Worm (Caenorhabditis elegans) whole organism, late embryonic: Measurements from ENCODE around the gene srg-50.
A peak's percentile ranks its signal among the peaks of the same experiment; 100 is the strongest.

Source experiments
- C08G9.2 ChIP-seq: sonication (generic microtip); optimal IDR thresholded peaks from 2 replicates; lab custom pipeline; 2016; ENCODE audit warnings: mild to moderate bottlenecking, missing genetic modification characterization, moderate library complexity, missing compliant biosample characterization
- C38D4.7 ChIP-seq: fragments of 200-800 bp; sonication (Bioruptor generic); optimal IDR thresholded peaks from 2 replicates; lab custom pipeline; 2018; ENCODE audit warnings: mild to moderate bottlenecking, missing genetic modification characterization, moderate library complexity, missing compliant biosample characterization
- F13H6.1 ChIP-seq: sonication (generic microtip); optimal IDR thresholded peaks from 2 replicates; lab custom pipeline; 2016; ENCODE audit warnings: missing genetic modification characterization, missing compliant biosample characterization
- K02D7.2 ChIP-seq: sonication (generic microtip); optimal IDR thresholded peaks from 2 replicates; lab custom pipeline; 2017; ENCODE audit warnings: mild to moderate bottlenecking, missing genetic modification characterization, missing compliant biosample characterization
- K09A11.1 ChIP-seq: sonication (generic microtip); optimal IDR thresholded peaks from 2 replicates; lab custom pipeline; 2017; ENCODE audit warnings: antibody characterized with exemption, mild to moderate bottlenecking, missing genetic modification characterization, missing compliant biosample characterization; ENCODE audit not compliant: insufficient read depth
- T23F11.4 ChIP-seq: fragments of 200-800 bp; sonication (Bioruptor generic); optimal IDR thresholded peaks from 2 replicates; lab custom pipeline; 2018; ENCODE audit warnings: mild to moderate bottlenecking, missing genetic modification characterization, missing compliant biosample characterization
- ama-1 ChIP-seq: fragments of 150-350 bp; optimal IDR thresholded peaks from 2 replicates; lab custom pipeline; 2014
- ceh-14 ChIP-seq: sonication (generic microtip); optimal IDR thresholded peaks from 2 replicates; lab custom pipeline; 2016; ENCODE audit warnings: missing genotype, missing genetic modification characterization, missing compliant biosample characterization
- ceh-18 ChIP-seq: sonication (generic microtip); optimal IDR thresholded peaks from 2 replicates; lab custom pipeline; 2016; ENCODE audit warnings: missing genetic modification characterization, missing compliant biosample characterization
- ceh-22 ChIP-seq: sonication (generic microtip); optimal IDR thresholded peaks from 2 replicates; lab custom pipeline; 2017; ENCODE audit warnings: missing biosample characterization, missing genetic modification characterization
- ceh-30 ChIP-seq: fragments of 150-350 bp; optimal IDR thresholded peaks from 2 replicates; lab custom pipeline; 2014; ENCODE audit warnings: missing biosample characterization, missing genetic modification characterization
- ceh-34 ChIP-seq: sonication (generic microtip); optimal IDR thresholded peaks from 2 replicates; lab custom pipeline; 2016; ENCODE audit warnings: mild to moderate bottlenecking, missing genetic modification characterization, missing compliant biosample characterization
- che-1 ChIP-seq: sonication (generic microtip); optimal IDR thresholded peaks from 2 replicates; lab custom pipeline; 2016; ENCODE audit warnings: mild to moderate bottlenecking, missing genetic modification characterization, missing compliant biosample characterization
- dmd-4 ChIP-seq: sonication (generic microtip); optimal IDR thresholded peaks from 2 replicates; lab custom pipeline; 2016; ENCODE audit warnings: borderline replicate concordance, missing genetic modification characterization, missing compliant biosample characterization
- dve-1 ChIP-seq: sonication (generic microtip); optimal IDR thresholded peaks from 2 replicates; lab custom pipeline; 2017; ENCODE audit warnings: antibody characterized with exemption, mild to moderate bottlenecking, missing genetic modification characterization, missing compliant biosample characterization
- elt-2 ChIP-seq: sonication (generic microtip); optimal IDR thresholded peaks from 2 replicates; lab custom pipeline; 2016; ENCODE audit warnings: missing genetic modification reagents, missing genetic modification characterization, missing compliant biosample characterization
- ets-4 ChIP-seq: sonication (generic microtip); optimal IDR thresholded peaks from 2 replicates; lab custom pipeline; 2016; ENCODE audit warnings: missing genetic modification characterization, missing compliant biosample characterization
- fax-1 ChIP-seq: sonication (generic microtip); optimal IDR thresholded peaks from 2 replicates; lab custom pipeline; 2016; ENCODE audit warnings: missing genotype, missing genetic modification characterization, missing compliant biosample characterization
- fkh-10 ChIP-seq: fragments of 150-350 bp; optimal IDR thresholded peaks from 2 replicates; lab custom pipeline; 2014; ENCODE audit warnings: missing biosample characterization, missing genetic modification reagents, missing genetic modification characterization
- fkh-6 ChIP-seq: sonication (generic microtip); optimal IDR thresholded peaks from 2 replicates; lab custom pipeline; 2016; ENCODE audit warnings: missing genetic modification characterization, missing compliant biosample characterization
- gmeb-2 ChIP-seq: sonication (generic microtip); optimal IDR thresholded peaks from 2 replicates; lab custom pipeline; 2016; ENCODE audit warnings: missing genetic modification characterization, inconsistent platforms, missing compliant biosample characterization
- hlh-6 ChIP-seq: sonication (generic microtip); optimal IDR thresholded peaks from 2 replicates; lab custom pipeline; 2016; ENCODE audit warnings: missing genotype, missing genetic modification characterization, missing compliant biosample characterization
- hlh-8 ChIP-seq: sonication (generic microtip); optimal IDR thresholded peaks from 2 replicates; lab custom pipeline; 2016; ENCODE audit warnings: missing genotype, missing genetic modification characterization, missing compliant biosample characterization
- lim-6 ChIP-seq: sonication (generic microtip); optimal IDR thresholded peaks from 2 replicates; lab custom pipeline; 2016; ENCODE audit warnings: missing genetic modification characterization, missing compliant biosample characterization
- madf-2 ChIP-seq: sonication (generic microtip); optimal IDR thresholded peaks from 2 replicates; lab custom pipeline; 2017; ENCODE audit warnings: missing genetic modification characterization, missing compliant biosample characterization
- mec-3 ChIP-seq: sonication (generic microtip); optimal IDR thresholded peaks from 2 replicates; lab custom pipeline; 2016; ENCODE audit warnings: borderline replicate concordance, missing genetic modification characterization, missing compliant biosample characterization
- nfya-1 ChIP-seq: sonication (generic microtip); optimal IDR thresholded peaks from 2 replicates; lab custom pipeline; 2017; ENCODE audit warnings: missing genetic modification characterization, mild to moderate bottlenecking, missing compliant biosample characterization, antibody characterized with exemption, moderate library complexity
- nhr-11 ChIP-seq: fragments of 150-350 bp; optimal IDR thresholded peaks from 2 replicates; lab custom pipeline; 2014; ENCODE audit warnings: missing biosample characterization, missing genetic modification characterization
- odd-2 ChIP-seq: sonication (generic microtip); optimal IDR thresholded peaks from 2 replicates; lab custom pipeline; 2017; ENCODE audit warnings: antibody characterized with exemption, mild to moderate bottlenecking, missing genetic modification characterization, missing compliant biosample characterization
- pax-1 ChIP-seq: fragments of 150-350 bp; optimal IDR thresholded peaks from 2 replicates; lab custom pipeline; 2014; ENCODE audit warnings: missing biosample characterization, missing genetic modification characterization
- pqm-1 ChIP-seq: sonication (generic microtip); optimal IDR thresholded peaks from 2 replicates; lab custom pipeline; 2016; ENCODE audit warnings: missing genetic modification characterization, missing compliant biosample characterization
- ref-2 ChIP-seq: sonication (generic microtip); optimal IDR thresholded peaks from 2 replicates; lab custom pipeline; 2016; ENCODE audit warnings: missing genetic modification characterization, missing compliant biosample characterization
- rnt-1 ChIP-seq: sonication (generic microtip); optimal IDR thresholded peaks from 2 replicates; lab custom pipeline; 2016; ENCODE audit warnings: missing genetic modification characterization, missing compliant biosample characterization
- sdc-2 ChIP-seq: sonication (generic microtip); optimal IDR thresholded peaks from 2 replicates; lab custom pipeline; 2016; ENCODE audit warnings: missing genotype, missing genetic modification characterization, missing compliant biosample characterization
- sox-4 ChIP-seq: sonication (generic microtip); optimal IDR thresholded peaks from 2 replicates; lab custom pipeline; 2017; ENCODE audit warnings: mild to moderate bottlenecking, missing genetic modification characterization, inconsistent platforms, missing compliant biosample characterization
- syd-9 ChIP-seq: sonication (generic microtip); optimal IDR thresholded peaks from 2 replicates; lab custom pipeline; 2016; ENCODE audit warnings: mild to moderate bottlenecking, missing genetic modification characterization, moderate library complexity, missing compliant biosample characterization
- tbx-2 ChIP-seq: sonication (generic microtip); optimal IDR thresholded peaks from 2 replicates; lab custom pipeline; 2016; ENCODE audit warnings: missing genetic modification characterization, missing compliant biosample characterization
- tbx-7 ChIP-seq: sonication (generic microtip); optimal IDR thresholded peaks from 2 replicates; lab custom pipeline; 2016; ENCODE audit warnings: missing genotype, missing genetic modification characterization, missing compliant biosample characterization
- unc-3 ChIP-seq, 2 experiments: fragments of 200-800 bp in 1 of 2; sonication (Bioruptor generic) in 1 of 2; sonication (generic microtip) in 1 of 2; conservative IDR thresholded peaks in 1 of 2; optimal IDR thresholded peaks in 1 of 2; 2 replicates each; pipeline versions ENCODE4 v1.3.6 to Lab custom; 2016 to 2022; ENCODE audit warnings: missing compliant biosample characterization in 2 of 2, missing genetic modification characterization in 2 of 2, missing genetic modification reagents in 1 of 2
- unc-42 ChIP-seq: sonication (generic microtip); optimal IDR thresholded peaks from 2 replicates; lab custom pipeline; 2016; ENCODE audit warnings: missing genotype, missing genetic modification characterization, missing compliant biosample characterization
- unc-55 ChIP-seq: sonication (generic microtip); optimal IDR thresholded peaks from 2 replicates; lab custom pipeline; 2017; ENCODE audit warnings: missing biosample characterization, missing genetic modification reagents, missing genetic modification characterization
- unc-86 ChIP-seq: sonication (generic microtip); optimal IDR thresholded peaks from 2 replicates; lab custom pipeline; 2016; ENCODE audit warnings: missing genetic modification characterization, missing compliant biosample characterization
- zip-5 ChIP-seq: sonication (generic microtip); optimal IDR thresholded peaks from 2 replicates; lab custom pipeline; 2016; ENCODE audit warnings: missing genetic modification characterization, missing compliant biosample characterization
- ztf-16 ChIP-seq: sonication (generic microtip); optimal IDR thresholded peaks from 2 replicates; lab custom pipeline; 2017; ENCODE audit warnings: missing genetic modification characterization, missing compliant biosample characterization

Gene srg-50

ce11 chrIV:7107893-7108292, 32.9 kb upstream of the srg-50 start, which contains the start of gene ZC477.2:
Gene ZC477.2, plus strand, starts transcription at chrIV:7108193.
- TF ChIP-seq F13H6.1 (tag; lab: Kevin White, UChicago) (no peak), C08G9.2 (tag; lab: Kevin White, UChicago) (no peak), tbx-2 (tag; lab: Kevin White, UChicago) (no peak), hlh-6 (tag; lab: Kevin White, UChicago) (no peak), ztf-16 (tag; lab: Kevin White, UChicago) (no peak), dve-1 (no peak), ama-1 (lab: Kevin White, UChicago) (no peak), odd-2 (tag; lab: Kevin White, UChicago) (no peak), unc-42 (no peak), C38D4.7 (GFP tag; lab: Kevin White, UChicago) (no peak), ref-2 (tag; lab: Kevin White, UChicago) (no peak), fax-1 (tag; lab: Kevin White, UChicago) (no peak), che-1 (tag; lab: Kevin White, UChicago) (no peak)

ce11 chrIV:7103211-7103679, 28.3 kb upstream of the srg-50 start, which contains the start of the genes rde-8 and ZC477.3:
Gene rde-8, minus strand, starts transcription at chrIV:7103261.
Gene ZC477.3, plus strand, starts transcription at chrIV:7103492.
- no peak for TF ChIP-seq gmeb-2 (tag; lab: Kevin White, UChicago)
- TF ChIP-seq nfya-1 (tag; lab: Kevin White, UChicago) = peak; percentile 37
- TF ChIP-seq unc-42 = peak; percentile 16

- TF ChIP-seq tbx-7 (tag; lab: Kevin White, UChicago) = no peak
- no peak for TF ChIP-seq sdc-2
- peak; percentile 21 for TF ChIP-seq unc-55 (GFP tag; lab: Kevin White, UChicago)
- peak; percentile 56 for TF ChIP-seq ceh-34 (tag; lab: Kevin White, UChicago)
- no peak for TF ChIP-seq fkh-6 (tag; lab: Kevin White, UChicago)
- no peak for TF ChIP-seq zip-5 (tag; lab: Kevin White, UChicago)
- TF ChIP-seq unc-42 = no peak
- TF ChIP-seq madf-2 = no peak
- TF ChIP-seq ceh-30 (tag; lab: Kevin White, UChicago) = no peak
- TF ChIP-seq F13H6.1 (tag; lab: Kevin White, UChicago) = no peak
- no peak for TF ChIP-seq T23F11.4 (GFP tag; lab: Kevin White, UChicago)
- no peak for TF ChIP-seq C38D4.7 (GFP tag; lab: Kevin White, UChicago)
- no peak for TF ChIP-seq ceh-14 (tag; lab: Kevin White, UChicago)
- TF ChIP-seq odd-2 (tag; lab: Kevin White, UChicago) = no peak
- no peak for TF ChIP-seq fkh-10 (GFP tag; lab: Kevin White, UChicago)
- no peak for TF ChIP-seq sox-4
- no peak for TF ChIP-seq dmd-4 (tag; lab: Kevin White, UChicago)
- no peak for TF ChIP-seq K09A11.1
- peak; percentile 24 for TF ChIP-seq tbx-2 (tag; lab: Kevin White, UChicago)
- TF ChIP-seq pax-1 = no peak
- no peak for TF ChIP-seq C08G9.2 (tag; lab: Kevin White, UChicago)
- TF ChIP-seq lim-6 (tag; lab: Kevin White, UChicago) = no peak
- no peak for TF ChIP-seq K02D7.2 (tag; lab: Kevin White, UChicago)
- TF ChIP-seq unc-3 (GFP tag; conservative IDR thresholded peaks at IDR 0.05; lab: Robert Waterston, UW) = no peak
- no peak for TF ChIP-seq unc-3 (tag; optimal IDR thresholded peaks at IDR 0.05; lab: Kevin White, UChicago)
- no peak for TF ChIP-seq rnt-1 (tag; lab: Kevin White, UChicago)
- no peak for TF ChIP-seq ets-4 (tag; lab: Kevin White, UChicago)
- no peak for TF ChIP-seq elt-2 (tag; lab: Kevin White, UChicago)
- TF ChIP-seq hlh-6 (tag; lab: Kevin White, UChicago) = no peak
- TF ChIP-seq fax-1 (tag; lab: Kevin White, UChicago) = no peak
- TF ChIP-seq nhr-11 (tag; lab: Kevin White, UChicago) = no peak
- no peak for TF ChIP-seq pqm-1 (tag; lab: Kevin White, UChicago)
- no peak for TF ChIP-seq unc-86 (tag; lab: Kevin White, UChicago)
- no peak for TF ChIP-seq ceh-22 (tag; lab: Kevin White, UChicago)
- TF ChIP-seq hlh-8 = no peak
- peak; percentile 51 for TF ChIP-seq nfya-1 (tag; lab: Kevin White, UChicago)
- TF ChIP-seq ztf-16 (tag; lab: Kevin White, UChicago) = no peak
- peak; percentile 46 for TF ChIP-seq ceh-18
- TF ChIP-seq syd-9 (tag; lab: Kevin White, UChicago) = no peak
- TF ChIP-seq mec-3 = no peak
Measured at ce11 chrIV:7099377-7099776, 24.4 kb upstream of the srg-50 start.
